Worm (Caenorhabditis elegans) whole organism, young adult: ENCODE measurements around the gene hlh-6.
A peak's percentile ranks its signal among the peaks of the same experiment; 100 is the strongest.

Experiments
- B0019.2 ChIP-seq: fragments of 200-800 bp; sonication (Bioruptor generic); conservative IDR thresholded peaks from 2 replicates; pipeline ENCODE4 v1.3.6; 2022; ENCODE audit warnings: missing genetic modification reagents, missing genetic modification characterization, missing compliant biosample characterization
- B0261.1 ChIP-seq: sonication (generic microtip); optimal IDR thresholded peaks from 2 replicates; lab custom pipeline; 2016; ENCODE audit warnings: mild to moderate bottlenecking, missing genetic modification characterization, moderate library complexity, missing compliant biosample characterization
- C17E4.6 ChIP-seq: fragments of 200-800 bp; sonication (Bioruptor generic); IDR thresholded peaks from 2 replicates; pipeline ENCODE4 v1.3.6; 2022; ENCODE audit warnings: missing genetic modification reagents, missing genetic modification characterization, missing compliant biosample characterization
- F10E7.11 ChIP-seq: sonication (generic microtip); optimal IDR thresholded peaks from 2 replicates; lab custom pipeline; 2017; ENCODE audit warnings: mild to moderate bottlenecking, missing genetic modification characterization, moderate library complexity, missing compliant biosample characterization
- F22D6.2 ChIP-seq: sonication (generic microtip); optimal IDR thresholded peaks from 2 replicates; lab custom pipeline; 2016; ENCODE audit warnings: mild to moderate bottlenecking, missing genetic modification characterization, missing compliant biosample characterization
- F39B2.1 ChIP-seq: fragments of 200-800 bp; sonication (Bioruptor generic); IDR thresholded peaks from 2 replicates; pipeline ENCODE4 v1.3.6; 2022; ENCODE audit warnings: missing genetic modification reagents, missing genetic modification characterization, missing compliant biosample characterization
- F57A8.1 ChIP-seq: fragments of 200-800 bp; sonication (Bioruptor generic); optimal IDR thresholded peaks from 2 replicates; lab custom pipeline; 2018; ENCODE audit warnings: mild to moderate bottlenecking, missing genetic modification characterization, moderate library complexity, missing compliant biosample characterization
- F57C9.4 ChIP-seq: sonication (generic microtip); optimal IDR thresholded peaks from 2 replicates; lab custom pipeline; 2017; ENCODE audit warnings: mild to moderate bottlenecking, missing genetic modification characterization, missing compliant biosample characterization
- K11D2.4 ChIP-seq: fragments of 200-800 bp; sonication (Bioruptor generic); IDR thresholded peaks from 2 replicates; pipeline ENCODE4 v1.3.6; 2022; ENCODE audit warnings: missing genetic modification reagents, missing genetic modification characterization, missing compliant biosample characterization
- T07F8.4 ChIP-seq: sonication (generic microtip); optimal IDR thresholded peaks from 2 replicates; lab custom pipeline; 2016; ENCODE audit warnings: mild to moderate bottlenecking, missing genetic modification characterization, moderate library complexity, missing compliant biosample characterization
- Y53F4B.3 ChIP-seq: fragments of 200-800 bp; sonication (Bioruptor generic); IDR thresholded peaks from 2 replicates; pipeline ENCODE4 v1.3.6; 2022; ENCODE audit warnings: missing genetic modification reagents, missing genetic modification characterization, missing compliant biosample characterization
- Y53G8AR.9 ChIP-seq: fragments of 200-800 bp; sonication (Bioruptor generic); conservative IDR thresholded peaks from 2 replicates; pipeline ENCODE4 v1.3.6; 2022; ENCODE audit warnings: missing genetic modification reagents, missing genetic modification characterization, missing compliant biosample characterization
- aptf-3 ChIP-seq: fragments of 200-800 bp; sonication (Bioruptor generic); IDR thresholded peaks from 2 replicates; pipeline ENCODE4 v1.3.6; 2022; ENCODE audit warnings: missing genetic modification characterization, missing compliant biosample characterization
- attf-6 ChIP-seq: fragments of 200-800 bp; sonication (Bioruptor generic); IDR thresholded peaks from 2 replicates; pipeline ENCODE4 v1.3.6; 2022; ENCODE audit warnings: missing genetic modification reagents, missing genetic modification characterization, missing compliant biosample characterization
- cebp-1 ChIP-seq, 2 experiments: fragments of 200-800 bp in 1 of 2; sonication (Bioruptor generic) in 1 of 2; sonication (generic microtip) in 1 of 2; IDR thresholded peaks in 1 of 2; optimal IDR thresholded peaks in 1 of 2; 2 replicates each; pipeline versions ENCODE4 v1.3.6 to Lab custom; 2017 to 2022; ENCODE audit warnings: missing compliant biosample characterization in 2 of 2, missing genetic modification characterization in 2 of 2, mild to moderate bottlenecking in 1 of 2, missing genetic modification reagents in 1 of 2, moderate library complexity in 1 of 2
- ceh-100 ChIP-seq: fragments of 200-800 bp; sonication (Bioruptor generic); IDR thresholded peaks from 2 replicates; pipeline ENCODE4 v1.3.6; 2022; ENCODE audit warnings: missing genetic modification reagents, missing genetic modification characterization, missing compliant biosample characterization
- ceh-27 ChIP-seq: fragments of 200-800 bp; sonication (Bioruptor generic); optimal IDR thresholded peaks from 2 replicates; lab custom pipeline; 2018; ENCODE audit warnings: mild to moderate bottlenecking, missing genetic modification characterization, moderate library complexity, missing compliant biosample characterization
- ceh-40 ChIP-seq: fragments of 200-800 bp; sonication (Bioruptor generic); IDR thresholded peaks from 2 replicates; pipeline ENCODE4 v1.3.6; 2022; ENCODE audit warnings: missing genetic modification characterization, missing compliant biosample characterization
- dpl-1 ChIP-seq: fragments of 150-350 bp; optimal IDR thresholded peaks from 2 replicates; lab custom pipeline; 2014; ENCODE audit warnings: missing biosample characterization, missing genetic modification reagents, missing genetic modification characterization
- egrh-3 ChIP-seq: fragments of 200-800 bp; sonication (Bioruptor generic); IDR thresholded peaks from 2 replicates; pipeline ENCODE4 v1.3.6; 2022; ENCODE audit warnings: missing genetic modification reagents, missing genetic modification characterization, missing compliant biosample characterization
- ets-4 ChIP-seq: fragments of 200-800 bp; sonication (Bioruptor generic); optimal IDR thresholded peaks from 2 replicates; lab custom pipeline; 2018; ENCODE audit warnings: mild to moderate bottlenecking, missing genetic modification characterization, missing compliant biosample characterization
- gei-17 ChIP-seq: fragments of 200-800 bp; sonication (Bioruptor generic); optimal IDR thresholded peaks from 2 replicates; lab custom pipeline; 2018; ENCODE audit warnings: mild to moderate bottlenecking, missing genetic modification characterization, missing compliant biosample characterization
- hlh-26 ChIP-seq: fragments of 200-800 bp; sonication (Bioruptor generic); conservative IDR thresholded peaks from 2 replicates; pipeline ENCODE4 v1.3.6; 2022; ENCODE audit warnings: missing genetic modification reagents, missing genetic modification characterization, missing compliant biosample characterization
- hrde-1 ChIP-seq: sonication (generic microtip); optimal IDR thresholded peaks from 2 replicates; lab custom pipeline; 2016; ENCODE audit warnings: missing genetic modification characterization, mild to moderate bottlenecking, missing compliant biosample characterization, moderate library complexity, missing genotype, missing genetic modification reagents, borderline replicate concordance
- hsf-1 ChIP-seq: fragments of 200-800 bp; sonication (Bioruptor generic); IDR thresholded peaks from 2 replicates; pipeline ENCODE4 v1.3.6; 2022; ENCODE audit warnings: missing genetic modification reagents, missing genetic modification characterization, missing compliant biosample characterization
- let-607 ChIP-seq, 2 experiments: fragments of 200-800 bp in 1 of 2; sonication (Bioruptor generic) in 1 of 2; sonication (generic microtip) in 1 of 2; optimal IDR thresholded peaks; 2 replicates each; lab custom pipeline; 2016 to 2018; ENCODE audit warnings: mild to moderate bottlenecking in 2 of 2, missing compliant biosample characterization in 2 of 2, missing genetic modification characterization in 2 of 2, moderate library complexity in 2 of 2, missing genotype in 1 of 2
- lin-26 ChIP-seq: fragments of 200-800 bp; sonication (Bioruptor generic); IDR thresholded peaks from 2 replicates; pipeline ENCODE4 v1.3.6; 2022; ENCODE audit warnings: missing genetic modification reagents, missing genetic modification characterization, missing compliant biosample characterization
- lin-40 ChIP-seq: sonication (generic microtip); optimal IDR thresholded peaks from 2 replicates; lab custom pipeline; 2016; ENCODE audit warnings: missing genetic modification characterization, mild to moderate bottlenecking, missing compliant biosample characterization, missing genotype, missing genetic modification reagents
- lin-54 ChIP-seq: fragments of 200-800 bp; sonication (Bioruptor generic); optimal IDR thresholded peaks from 2 replicates; lab custom pipeline; 2018; ENCODE audit warnings: mild to moderate bottlenecking, missing genetic modification characterization, missing compliant biosample characterization
- lsl-1 ChIP-seq: fragments of 200-800 bp; sonication (Bioruptor generic); optimal IDR thresholded peaks from 2 replicates; lab custom pipeline; 2018; ENCODE audit warnings: mild to moderate bottlenecking, missing genetic modification characterization, moderate library complexity, missing compliant biosample characterization
- lsy-27 ChIP-seq: sonication (generic microtip); optimal IDR thresholded peaks from 2 replicates; lab custom pipeline; 2017; ENCODE audit warnings: missing genetic modification characterization, mild to moderate bottlenecking, missing compliant biosample characterization, antibody characterized with exemption, missing genotype, borderline replicate concordance; ENCODE audit not compliant: insufficient read depth
- madf-6 ChIP-seq: fragments of 200-800 bp; sonication (Bioruptor generic); IDR thresholded peaks from 2 replicates; pipeline ENCODE4 v1.3.6; 2022; ENCODE audit warnings: missing genetic modification reagents, missing genetic modification characterization, missing compliant biosample characterization
- nfya-1 ChIP-seq: sonication (generic microtip); optimal IDR thresholded peaks from 2 replicates; lab custom pipeline; 2017; ENCODE audit warnings: antibody characterized with exemption, missing compliant biosample characterization, missing genetic modification characterization, borderline replicate concordance; ENCODE audit not compliant: insufficient read depth
- nhr-27 ChIP-seq: fragments of 200-800 bp; sonication (Bioruptor generic); optimal IDR thresholded peaks from 2 replicates; lab custom pipeline; 2018; ENCODE audit warnings: mild to moderate bottlenecking, missing genetic modification characterization, moderate library complexity, missing compliant biosample characterization
- nhr-80 ChIP-seq: sonication (generic microtip); optimal IDR thresholded peaks from 2 replicates; lab custom pipeline; 2016; ENCODE audit warnings: missing genetic modification characterization, missing compliant biosample characterization
- pha-4 ChIP-seq: fragments of 150-350 bp; sonication (generic microtip); optimal IDR thresholded peaks from 2 replicates; lab custom pipeline; 2014; ENCODE audit warnings: missing biosample characterization, missing genetic modification reagents, missing genetic modification characterization
- rcor-1 ChIP-seq: fragments of 200-800 bp; sonication (Bioruptor generic); IDR thresholded peaks from 2 replicates; pipeline ENCODE4 v1.3.6; 2022; ENCODE audit warnings: missing genetic modification reagents, missing genetic modification characterization, missing compliant biosample characterization
- rec-8 ChIP-seq, 2 experiments: sonication (generic microtip); optimal IDR thresholded peaks; 2 replicates each; lab custom pipeline; 2016; ENCODE audit warnings: mild to moderate bottlenecking in 2 of 2, missing genetic modification characterization in 2 of 2, missing genetic modification reagents in 2 of 2, missing genotype in 2 of 2, missing biosample characterization in 1 of 2, missing compliant biosample characterization in 1 of 2, moderate library complexity in 1 of 2
- rpc-1 ChIP-seq, 2 experiments: fragments of 150-350 bp in 1 of 2; sonication (generic microtip) in 1 of 2; optimal IDR thresholded peaks; 2 replicates each; lab custom pipeline; 2014 to 2018; ENCODE audit warnings: missing biosample characterization in 1 of 2, missing genetic modification characterization in 1 of 2, missing genetic modification reagents in 1 of 2, missing genotype in 1 of 2
- snpc-1.1 ChIP-seq: sonication (generic microtip); optimal IDR thresholded peaks from 2 replicates; lab custom pipeline; 2017; ENCODE audit warnings: missing genetic modification characterization, mild to moderate bottlenecking, missing compliant biosample characterization, antibody characterized with exemption, moderate library complexity, missing genotype, missing genetic modification reagents; ENCODE audit not compliant: insufficient read depth
- snpc-4 ChIP-seq, 5 experiments: fragments of 150-350 bp in 1 of 5; sonication (generic microtip) in 4 of 5; optimal IDR thresholded peaks; 2 replicates each; lab custom pipeline; 2014 to 2018; ENCODE audit warnings: missing genetic modification characterization in 5 of 5, missing biosample characterization in 3 of 5, antibody characterized with exemption in 2 of 5, mild to moderate bottlenecking in 2 of 5, missing compliant biosample characterization in 2 of 5, missing genotype in 2 of 5, moderate library complexity in 2 of 5, missing genetic modification reagents in 1 of 5
- tbp1 ChIP-seq: fragments of 200-800 bp; sonication (Bioruptor generic); optimal IDR thresholded peaks from 2 replicates; lab custom pipeline; 2018; ENCODE audit warnings: mild to moderate bottlenecking, missing genetic modification characterization, missing compliant biosample characterization
- xnd-1 ChIP-seq: sonication (generic microtip); optimal IDR thresholded peaks from 2 replicates; lab custom pipeline; 2016; ENCODE audit warnings: missing genotype, missing genetic modification reagents, missing genetic modification characterization, missing compliant biosample characterization
- zim-3 ChIP-seq: sonication (generic microtip); optimal IDR thresholded peaks from 2 replicates; lab custom pipeline; 2017; ENCODE audit warnings: mild to moderate bottlenecking, missing genetic modification characterization, moderate library complexity, missing compliant biosample characterization
- ztf-6 ChIP-seq: fragments of 200-800 bp; sonication (Bioruptor generic); IDR thresholded peaks from 2 replicates; pipeline ENCODE4 v1.3.6; 2022; ENCODE audit warnings: missing genetic modification reagents, missing genetic modification characterization, missing compliant biosample characterization

The hlh-6 gene

DNA sequence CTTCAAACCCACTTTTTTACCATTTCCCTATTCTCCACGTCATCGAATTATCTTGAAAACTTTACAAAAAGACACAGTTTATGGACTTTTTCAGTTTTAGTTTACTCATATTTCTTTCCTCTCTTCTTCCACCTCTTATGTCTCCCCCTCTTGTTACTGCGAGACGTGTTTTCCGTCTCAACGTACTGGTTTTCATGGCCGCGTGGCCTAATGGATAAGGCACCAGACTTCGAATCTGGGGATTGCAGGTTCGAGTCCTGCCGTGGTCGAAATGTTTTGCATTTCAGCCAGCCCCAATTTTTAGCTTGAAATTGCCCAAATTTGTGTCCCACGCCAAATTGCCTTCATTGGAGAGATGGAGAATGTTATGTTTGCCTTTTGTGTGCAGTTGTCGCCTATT is 48.6 kb downstream of the hlh-6 start (continued):
- TF ChIP-seq gei-17: no peak
- TF ChIP-seq hrde-1 (tag; lab: Kevin White, UChicago): peak; percentile 68
- TF ChIP-seq snpc-4 (GFP tag; optimal IDR thresholded peaks at IDR 0.05; lab: Kevin White, UChicago): peak; percentile 63
- peak in 3 of 4 experiments; percentile 44 to 74 (median 65) for TF ChIP-seq snpc-4 (tag; optimal IDR thresholded peaks at IDR 0.05; lab: Kevin White, UChicago)
- TF ChIP-seq pha-4 (tag; lab: Kevin White, UChicago): no peak
- TF ChIP-seq F39B2.1 (GFP tag; lab: Robert Waterston, UW): no peak
- TF ChIP-seq hlh-26 (GFP tag; lab: Robert Waterston, UW): no peak
- TF ChIP-seq attf-6 (GFP tag; lab: Robert Waterston, UW): no peak
- no peak for TF ChIP-seq B0019.2
- TF ChIP-seq lin-54 (GFP tag; lab: Kevin White, UChicago): peak; percentile 48
- TF ChIP-seq tbp1 (GFP tag; lab: Kevin White, UChicago): peak; percentile 98
- no peak for TF ChIP-seq xnd-1 (tag; lab: Kevin White, UChicago)
- peak; percentile 64 to 90 for TF ChIP-seq rec-8 (tag; optimal IDR thresholded peaks at IDR 0.05; lab: Kevin White, UChicago)
- TF ChIP-seq nhr-27 (tag; lab: Kevin White, UChicago): no peak
- peak; percentile 72 for TF ChIP-seq rcor-1
- no peak for TF ChIP-seq F10E7.11 (tag; lab: Kevin White, UChicago)
- TF ChIP-seq madf-6 (GFP tag; lab: Robert Waterston, UW): peak; percentile 65
- peak; percentile 90 for TF ChIP-seq F57A8.1 (GFP tag; lab: Kevin White, UChicago)
- peak in 1 of 2 experiments; percentile 48 for TF ChIP-seq let-607 (tag; optimal IDR thresholded peaks at IDR 0.05; lab: Kevin White, UChicago)
- peak; percentile 93 for TF ChIP-seq B0261.1
- TF ChIP-seq aptf-3 (GFP tag; lab: Robert Waterston, UW): no peak
- peak; percentile 79 for TF ChIP-seq ceh-27
- no peak for TF ChIP-seq F22D6.2 (tag; lab: Kevin White, UChicago)
- peak; percentile 49; the same call in 1 of the 2 replicates for TF ChIP-seq C17E4.6
- 0 out of 2 replicates have a peak, but pooled peaks have one; percentile 55 for TF ChIP-seq K11D2.4
- TF ChIP-seq ztf-6: peak; percentile 16; the same call in 1 of the 2 replicates
- TF ChIP-seq cebp-1 (GFP tag; IDR thresholded peaks at IDR 0.05; lab: Robert Waterston, UW): no peak
- TF ChIP-seq cebp-1 (tag; optimal IDR thresholded peaks at IDR 0.05; lab: Kevin White, UChicago): peak; percentile 73
- no peak for TF ChIP-seq ets-4 (GFP tag; lab: Kevin White, UChicago)
- TF ChIP-seq egrh-3: peak; percentile 29; the same call in 1 of the 2 replicates
- no peak for TF ChIP-seq hsf-1
- no peak for TF ChIP-seq Y53F4B.3
- TF ChIP-seq dpl-1 (GFP tag; lab: Kevin White, UChicago): peak; percentile 0
- peak; percentile 68 for TF ChIP-seq ceh-100 (GFP tag; lab: Robert Waterston, UW)
- TF ChIP-seq Y53G8AR.9: peak; percentile 65; the same call in 1 of the 2 replicates
- no peak for TF ChIP-seq F57C9.4 (tag; lab: Kevin White, UChicago)
- no peak for TF ChIP-seq snpc-1.1 (tag; lab: Kevin White, UChicago)
- no peak for TF ChIP-seq nfya-1 (tag; lab: Kevin White, UChicago)
- TF ChIP-seq ceh-40 (GFP tag; lab: Robert Waterston, UW): no peak
- TF ChIP-seq zim-3 (tag; lab: Kevin White, UChicago): peak; percentile 87
- TF ChIP-seq lin-26 (GFP tag; lab: Robert Waterston, UW): peak; percentile 97
- peak; percentile 31 for TF ChIP-seq nhr-80 (tag; lab: Kevin White, UChicago)
- TF ChIP-seq rpc-1 (optimal IDR thresholded peaks at IDR 0.05; lab: Kevin White, UChicago): peak; percentile 83
- peak; percentile 95 for TF ChIP-seq rpc-1 (tag; optimal IDR thresholded peaks at IDR 0.05; lab: Kevin White, UChicago)
- peak; percentile 53 for TF ChIP-seq T07F8.4
- TF ChIP-seq lsy-27: no peak
- peak; percentile 62 for TF ChIP-seq lin-40 (tag; lab: Kevin White, UChicago)
- peak; percentile 53 for TF ChIP-seq lsl-1 (GFP tag; lab: Kevin White, UChicago)
